Fruit fly (Drosophila melanogaster): Measurements from ENCODE around the gene Aven.

The Aven gene

dm6 chrX:12591223-12592120 lies 38.0 kb downstream of the Aven start (continued):
- TF ChIP-seq CG12942 (GFP tag; optimal IDR thresholded peaks at IDR 0.05): peak; percentile 26
- peak; percentile 36 for TF ChIP-seq Ssrp (tag; optimal IDR thresholded peaks at IDR 0.05)
- TF ChIP-seq Optix (GFP tag; IDR thresholded peaks at IDR 0.05): no peak; the same call in 2 of the 3 replicates
- TF ChIP-seq CG10209 (GFP tag; optimal IDR thresholded peaks at IDR 0.05): peak; percentile 30
- peak; percentile 33 for TF ChIP-seq Blimp-1 (GFP tag; optimal IDR thresholded peaks at IDR 0.05)
- TF ChIP-seq CG4360 (GFP tag; IDR thresholded peaks at IDR 0.05): peak; percentile 60
- no peak for TF ChIP-seq Gsc (GFP tag; IDR thresholded peaks at IDR 0.05)
- TF ChIP-seq CG6791 (GFP tag; IDR thresholded peaks at IDR 0.05; ENCODE audit: partially characterized antibody): no peak
- TF ChIP-seq Sry-β (GFP tag; optimal IDR thresholded peaks at IDR 0.05): peak; percentile 2
- TF ChIP-seq caup (GFP tag; optimal IDR thresholded peaks at IDR 0.05; ENCODE audit: severe bottlenecking): peak; percentile 22
- peak; percentile 37; the same call in 1 of the 2 replicates for TF ChIP-seq Xrp1 (GFP tag; IDR thresholded peaks at IDR 0.05)
- peak; percentile 45 for TF ChIP-seq Mes4 (GFP tag; optimal IDR thresholded peaks at IDR 0.05)
- TF ChIP-seq disco-r (GFP tag; optimal IDR thresholded peaks at IDR 0.05): peak; percentile 52
- peak in 1 of 2 experiments; percentile 56 for TF ChIP-seq Pdp1 (GFP tag; optimal IDR thresholded peaks at IDR 0.05)
- peak; percentile 4 for TF ChIP-seq zfh2 (GFP tag; optimal IDR thresholded peaks at IDR 0.05)
- TF ChIP-seq Fer3 (tag; optimal IDR thresholded peaks at IDR 0.05): peak; percentile 32
- peak; percentile 38 for TF ChIP-seq CG4424 (GFP tag; optimal IDR thresholded peaks at IDR 0.05)
- no peak for TF ChIP-seq eyg (GFP tag; optimal IDR thresholded peaks at IDR 0.05)
- peak; percentile 46 for TF ChIP-seq tin (GFP tag; optimal IDR thresholded peaks at IDR 0.05)
- TF ChIP-seq dm (GFP tag; optimal IDR thresholded peaks at IDR 0.05): no peak
- peak; percentile 14 for TF ChIP-seq Fer1 (GFP tag; optimal IDR thresholded peaks at IDR 0.05)
- peak; percentile 25 for TF ChIP-seq CG10431 (GFP tag; optimal IDR thresholded peaks at IDR 0.05)
- no peak for TF ChIP-seq sens-2 (GFP tag; IDR thresholded peaks at IDR 0.05)
- peak; percentile 43 for TF ChIP-seq CG2712 (tag; optimal IDR thresholded peaks at IDR 0.05)
- peak in 1 of 3 experiments; percentile 68 for TF ChIP-seq lola (GFP tag; optimal IDR thresholded peaks at IDR 0.05)
- TF ChIP-seq CG5180 (GFP tag; optimal IDR thresholded peaks at IDR 0.05): peak; percentile 56
- TF ChIP-seq z (GFP tag; IDR thresholded peaks at IDR 0.05): no peak
- 0 out of 2 replicates have a peak, but pooled peaks have one; percentile 7 for TF ChIP-seq sna (GFP tag; IDR thresholded peaks at IDR 0.05; ENCODE audit: partially characterized antibody)
- TF ChIP-seq bowl (GFP tag; IDR thresholded peaks at IDR 0.05): no peak
- TF ChIP-seq CG7372 (GFP tag; IDR thresholded peaks at IDR 0.05): no peak
- TF ChIP-seq CG12104 (GFP tag; optimal IDR thresholded peaks at IDR 0.05): peak; percentile 48
- peak; percentile 65 for TF ChIP-seq CoRest (tag; optimal IDR thresholded peaks at IDR 0.05)
- TF ChIP-seq Vsx1 (GFP tag; optimal IDR thresholded peaks at IDR 0.05): peak; percentile 61
- 0 out of 3 replicates have a peak, but pooled peaks have one; percentile 41 for TF ChIP-seq dysf (GFP tag; IDR thresholded peaks at IDR 0.05)
- TF ChIP-seq Antp (GFP tag; optimal IDR thresholded peaks at IDR 0.05): peak; percentile 13
- TF ChIP-seq CG14965 (GFP tag; optimal IDR thresholded peaks at IDR 0.05; ENCODE audit: borderline replicate concordance): no peak
- TF ChIP-seq Sin3A (optimal IDR thresholded peaks at IDR 0.05): no peak
- peak; percentile 10 for TF ChIP-seq cato (GFP tag; optimal IDR thresholded peaks at IDR 0.05; ENCODE audit: borderline replicate concordance)
- peak; percentile 10 for TF ChIP-seq CG8290 (GFP tag; optimal IDR thresholded peaks at IDR 0.05)
- peak in 1 of 2 experiments; percentile 37 for TF ChIP-seq CG8290 (tag; optimal IDR thresholded peaks at IDR 0.05)
- TF ChIP-seq Side (GFP tag; optimal IDR thresholded peaks at IDR 0.05): peak; percentile 3
- peak; percentile 32 for TF ChIP-seq CG7786 (GFP tag; optimal IDR thresholded peaks at IDR 0.05)
- TF ChIP-seq CG11398 (GFP tag; optimal IDR thresholded peaks at IDR 0.05): peak; percentile 49
- TF ChIP-seq en (GFP tag; optimal IDR thresholded peaks at IDR 0.05): peak; percentile 15
- TF ChIP-seq CG15269 (tag; optimal IDR thresholded peaks at IDR 0.05): peak; percentile 57
- TF ChIP-seq Med (GFP tag): peak; percentile 79
- TF ChIP-seq unpg (GFP tag; optimal IDR thresholded peaks at IDR 0.05): peak; percentile 38
- peak; percentile 44 for TF ChIP-seq CG10274 (GFP tag; optimal IDR thresholded peaks at IDR 0.05)
